Worm (Caenorhabditis elegans): Measurements from ENCODE around the gene clec-137.

DNA sequence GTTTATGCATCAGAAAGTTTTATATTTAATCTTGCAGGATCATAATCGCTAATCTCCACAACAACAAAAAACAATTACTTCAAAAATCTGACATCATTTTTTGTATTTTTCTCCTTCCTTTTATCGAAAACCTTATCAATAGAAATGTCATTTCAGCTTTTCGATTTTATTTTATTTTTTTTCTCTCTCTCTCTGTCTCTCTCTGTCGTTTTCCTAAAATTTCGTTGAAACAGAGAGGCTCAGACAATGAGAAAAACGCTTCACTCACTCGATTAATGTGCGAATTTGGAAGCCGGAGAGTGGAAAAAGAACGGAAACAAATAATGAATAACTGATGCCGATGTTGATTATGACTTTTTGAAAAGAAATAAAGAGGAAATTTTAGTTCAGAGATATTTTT is 13.7 kb downstream of the clec-137 start:
- TF ChIP-seq lsy-2 (tag; optimal IDR thresholded peaks at IDR 0.05), result peak in 1 of 2 experiments; percentile 28
- no peak for TF ChIP-seq ceh-82 (tag; optimal IDR thresholded peaks at IDR 0.05)
- TF ChIP-seq F13H6.1 (tag; optimal IDR thresholded peaks at IDR 0.05), result no peak
- peak; percentile 92 for TF ChIP-seq fos-1 (tag; optimal IDR thresholded peaks at IDR 0.05)
- no peak for TF ChIP-seq lin-39 (tag; optimal IDR thresholded peaks at IDR 0.05)
- TF ChIP-seq alr-1 (tag; optimal IDR thresholded peaks at IDR 0.05), result no peak

Measured in whole organism, L2 larva.